Worm (Caenorhabditis elegans) whole organism, early embryonic: ENCODE measurements around the gene M04C3.5.

Experiments used
- B0310.2 ChIP-seq: sonication (generic microtip); optimal IDR thresholded peaks from 2 replicates; lab custom pipeline; 2016; ENCODE audit warnings: mild to moderate bottlenecking, missing genetic modification characterization, missing compliant biosample characterization
- F13C5.2 ChIP-seq: sonication (generic microtip); optimal IDR thresholded peaks from 2 replicates; lab custom pipeline; 2017; ENCODE audit warnings: mild to moderate bottlenecking, missing genetic modification characterization, inconsistent platforms, missing compliant biosample characterization
- aly-1 ChIP-seq: sonication (generic microtip); optimal IDR thresholded peaks from 2 replicates; lab custom pipeline; 2016; ENCODE audit warnings: missing genetic modification characterization, missing compliant biosample characterization
- ama-1 ChIP-seq: fragments of 150-350 bp; optimal IDR thresholded peaks from 2 replicates; lab custom pipeline; 2014
- ceh-13 ChIP-seq: fragments of 200-800 bp; sonication (Bioruptor generic); optimal IDR thresholded peaks from 2 replicates; lab custom pipeline; 2018; ENCODE audit warnings: mild to moderate bottlenecking, missing genetic modification characterization, missing compliant biosample characterization
- ceh-36 ChIP-seq: sonication (generic microtip); optimal IDR thresholded peaks from 2 replicates; lab custom pipeline; 2016; ENCODE audit warnings: missing genetic modification characterization, inconsistent platforms, missing compliant biosample characterization
- ets-7 ChIP-seq: sonication (generic microtip); optimal IDR thresholded peaks from 2 replicates; lab custom pipeline; 2016; ENCODE audit warnings: missing genotype, missing genetic modification characterization, missing compliant biosample characterization
- flt-1 ChIP-seq: fragments of 200-800 bp; sonication (Bioruptor generic); IDR thresholded peaks from 2 replicates; pipeline ENCODE4 v1.3.6; 2022; ENCODE audit warnings: missing genetic modification characterization, missing compliant biosample characterization
- hmbx-1 ChIP-seq: sonication (generic microtip); optimal IDR thresholded peaks from 2 replicates; lab custom pipeline; 2016; ENCODE audit warnings: mild to moderate bottlenecking, missing genetic modification characterization, missing compliant biosample characterization
- hmg-4 ChIP-seq: fragments of 200-800 bp; sonication (Bioruptor generic); optimal IDR thresholded peaks from 2 replicates; lab custom pipeline; 2018; ENCODE audit warnings: mild to moderate bottlenecking, missing genetic modification characterization, missing compliant biosample characterization
- hnd-1 ChIP-seq: sonication (generic microtip); optimal IDR thresholded peaks from 2 replicates; lab custom pipeline; 2016; ENCODE audit warnings: missing genetic modification characterization, missing compliant biosample characterization
- pes-1 ChIP-seq: fragments of 200-800 bp; sonication (Bioruptor generic); IDR thresholded peaks from 2 replicates; pipeline ENCODE4 v1.3.6; 2022; ENCODE audit warnings: missing genetic modification reagents, missing genetic modification characterization, missing compliant biosample characterization
- scrt-1 ChIP-seq: fragments of 200-800 bp; sonication (Bioruptor generic); IDR thresholded peaks from 2 replicates; pipeline ENCODE4 v1.3.6; 2022; ENCODE audit warnings: missing genetic modification characterization, missing compliant biosample characterization
- sea-1 ChIP-seq: fragments of 200-800 bp; sonication (Bioruptor generic); conservative IDR thresholded peaks from 2 replicates; pipeline ENCODE4 v1.3.6; 2022; ENCODE audit warnings: missing genetic modification characterization, missing compliant biosample characterization
- tbx-11 ChIP-seq: fragments of 200-800 bp; sonication (Bioruptor generic); IDR thresholded peaks from 2 replicates; pipeline ENCODE4 v1.3.6; 2022; ENCODE audit warnings: missing genetic modification characterization, missing compliant biosample characterization
- tbx-37 ChIP-seq: fragments of 200-800 bp; sonication (Bioruptor generic); conservative IDR thresholded peaks from 2 replicates; pipeline ENCODE4 v1.3.6; 2022; ENCODE audit warnings: missing genetic modification reagents, missing genetic modification characterization, missing compliant biosample characterization
- tra-4 ChIP-seq: sonication (generic microtip); optimal IDR thresholded peaks from 2 replicates; lab custom pipeline; 2017; ENCODE audit warnings: missing genetic modification characterization, missing compliant biosample characterization

The M04C3.5 gene

ce11 chrV:19410663-19411062, 38.9 kb upstream of the M04C3.5 start, which contains the start of gene C25F9.5:
Gene C25F9.5 (minus strand): TSS chrV:19410857.
- TF ChIP-seq sea-1 (GFP tag; lab: Robert Waterston, UW) (no peak), ceh-13 (no peak), tra-4 (tag; lab: Kevin White, UChicago) (no peak), pes-1 (GFP tag; lab: Robert Waterston, UW) (no peak), ama-1 (lab: Kevin White, UChicago) (no peak), hnd-1 (tag; lab: Kevin White, UChicago) (no peak), aly-1 (tag; lab: Kevin White, UChicago) (no peak), ets-7 (no peak), ceh-36 (tag; lab: Kevin White, UChicago) (no peak), B0310.2 (tag; lab: Kevin White, UChicago) (no peak), flt-1 (no peak), tbx-11 (GFP tag; lab: Robert Waterston, UW) (no peak), hmbx-1 (tag; lab: Kevin White, UChicago) (no peak)

DNA sequence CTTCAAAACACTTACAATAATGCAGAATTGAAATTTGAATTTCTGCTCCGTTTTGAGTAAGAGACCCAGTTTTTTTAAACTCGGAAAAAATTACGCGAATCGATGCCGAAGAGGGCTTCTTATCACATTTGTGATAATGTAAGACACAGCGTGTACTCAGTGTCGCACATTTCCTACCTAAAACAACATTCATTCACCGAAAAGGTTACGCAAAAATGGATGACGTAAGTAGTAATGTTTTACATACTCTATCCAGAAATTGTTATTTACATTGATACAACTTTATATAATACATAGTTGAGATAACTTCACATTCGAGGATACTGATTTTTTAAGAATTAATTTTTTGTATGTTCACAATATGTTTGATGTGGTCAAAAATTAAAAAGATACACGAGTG, 33.1 kb upstream of the M04C3.5 start, which contains the start of the genes C25F9.4 and C25F9.9:
Gene C25F9.4, minus strand, starts transcription at position 101 of the 400 bp plus-strand sequence.
Gene C25F9.9, plus strand, starts transcription at position 137 of the 400 bp plus-strand sequence.
- no peak for TF ChIP-seq tbx-11 (GFP tag; lab: Robert Waterston, UW)
- no peak for TF ChIP-seq ceh-36 (tag; lab: Kevin White, UChicago)
- TF ChIP-seq aly-1 (tag; lab: Kevin White, UChicago) = no peak
- TF ChIP-seq F13C5.2 (tag; lab: Kevin White, UChicago) = no peak
- TF ChIP-seq pes-1 (GFP tag; lab: Robert Waterston, UW) = no peak
- no peak for TF ChIP-seq ets-7
- TF ChIP-seq scrt-1 = no peak
- TF ChIP-seq hmg-4 (GFP tag; lab: Kevin White, UChicago) = no peak
- TF ChIP-seq ceh-13 = no peak
- TF ChIP-seq hnd-1 (tag; lab: Kevin White, UChicago) = no peak
- no peak for TF ChIP-seq tbx-37 (GFP tag; lab: Robert Waterston, UW)
- TF ChIP-seq ama-1 (lab: Kevin White, UChicago) = no peak
- no peak for TF ChIP-seq tra-4 (tag; lab: Kevin White, UChicago)
- TF ChIP-seq flt-1 = no peak
- TF ChIP-seq hmbx-1 (tag; lab: Kevin White, UChicago) = no peak
- TF ChIP-seq sea-1 (GFP tag; lab: Robert Waterston, UW) = no peak
- no peak for TF ChIP-seq B0310.2 (tag; lab: Kevin White, UChicago)

DNA sequence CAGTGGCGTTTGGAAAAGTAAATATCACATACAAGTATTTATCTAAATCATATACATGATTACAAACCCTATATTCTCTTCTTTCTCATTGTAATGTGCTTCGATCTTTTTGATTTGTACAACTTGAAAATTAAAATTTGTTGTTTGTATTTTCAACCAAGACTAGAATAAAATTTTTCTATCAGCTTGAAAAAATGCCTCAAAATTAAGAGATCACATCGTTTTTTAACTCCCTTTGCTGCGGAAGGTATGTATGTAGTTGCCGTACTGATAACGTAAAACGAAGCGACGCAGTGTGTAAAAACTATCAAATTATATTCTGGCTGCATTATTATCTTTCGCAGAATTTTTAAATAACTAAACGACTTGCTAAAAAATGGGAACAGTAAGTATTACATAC, 31.7 kb upstream of the M04C3.5 start, which contains the start of gene C25F9.15:
Gene C25F9.15, plus strand, starts transcription at position 301 of the 400 bp plus-strand sequence.
- TF ChIP-seq tbx-11 (GFP tag; lab: Robert Waterston, UW) (no peak), B0310.2 (tag; lab: Kevin White, UChicago) (no peak), tra-4 (tag; lab: Kevin White, UChicago) (no peak), aly-1 (tag; lab: Kevin White, UChicago) (no peak), pes-1 (GFP tag; lab: Robert Waterston, UW) (no peak), scrt-1 (no peak), hmg-4 (GFP tag; lab: Kevin White, UChicago) (no peak), hnd-1 (tag; lab: Kevin White, UChicago) (no peak), tbx-37 (GFP tag; lab: Robert Waterston, UW) (no peak), ceh-13 (no peak), ama-1 (lab: Kevin White, UChicago) (no peak), ets-7 (no peak)

DNA sequence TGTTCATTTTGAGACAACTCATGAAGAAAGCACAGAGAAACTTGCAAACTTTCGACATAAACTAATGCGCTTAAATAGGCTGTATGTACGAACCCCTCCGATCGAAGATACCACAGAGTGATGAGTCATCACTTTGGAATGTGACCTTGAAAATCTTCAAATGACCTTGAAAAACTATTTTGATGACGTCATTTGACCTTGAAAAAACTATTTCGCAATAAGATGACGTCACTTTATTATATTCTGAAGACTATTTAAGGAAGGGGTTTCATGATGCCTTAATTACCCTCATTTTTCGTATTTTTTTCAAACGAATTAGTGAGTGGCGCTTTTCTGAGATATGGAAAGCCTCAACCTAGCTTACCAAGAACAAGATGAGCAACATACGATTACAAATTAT, 28.4 kb upstream of the M04C3.5 start, which contains the start of gene C25F9.2:
Gene C25F9.2, plus strand, starts transcription at position 341 of the 400 bp plus-strand sequence.
- TF ChIP-seq hmg-4 (GFP tag; lab: Kevin White, UChicago) (no peak), B0310.2 (tag; lab: Kevin White, UChicago) (no peak), F13C5.2 (tag; lab: Kevin White, UChicago) (no peak), ceh-13 (no peak), pes-1 (GFP tag; lab: Robert Waterston, UW) (no peak), scrt-1 (no peak), ceh-36 (tag; lab: Kevin White, UChicago) (no peak), tbx-11 (GFP tag; lab: Robert Waterston, UW) (no peak), ama-1 (lab: Kevin White, UChicago) (no peak), tbx-37 (GFP tag; lab: Robert Waterston, UW) (no peak), hmbx-1 (tag; lab: Kevin White, UChicago) (no peak), aly-1 (tag; lab: Kevin White, UChicago) (no peak), sea-1 (GFP tag; lab: Robert Waterston, UW) (no peak)

ce11 chrV:19428097-19428496, 21.4 kb upstream of the M04C3.5 start:
- no peak for TF ChIP-seq F13C5.2 (tag; lab: Kevin White, UChicago)

DNA sequence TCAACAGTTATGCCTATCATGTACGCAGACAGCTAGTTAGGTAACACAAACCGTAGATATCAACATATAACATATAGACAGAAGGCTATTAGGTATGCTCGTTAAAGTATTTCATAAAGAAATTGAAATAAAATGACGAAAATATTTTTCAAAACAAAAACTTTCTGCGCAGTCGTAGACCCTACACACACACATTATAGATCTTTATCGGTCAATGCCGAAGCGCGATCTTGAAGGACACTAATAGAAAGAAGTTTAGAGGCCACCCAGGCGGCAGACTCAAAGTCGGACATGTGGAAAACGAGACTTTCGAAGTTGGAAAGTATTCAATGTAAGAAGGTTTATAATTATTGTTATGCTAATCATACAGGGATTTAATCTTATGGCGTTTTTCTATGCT, 20.6 kb upstream of the M04C3.5 start:
- TF ChIP-seq flt-1 (no peak), scrt-1 (no peak), aly-1 (tag; lab: Kevin White, UChicago) (no peak), F13C5.2 (tag; lab: Kevin White, UChicago) (no peak), tbx-37 (GFP tag; lab: Robert Waterston, UW) (no peak), tbx-11 (GFP tag; lab: Robert Waterston, UW) (no peak), tra-4 (tag; lab: Kevin White, UChicago) (no peak), B0310.2 (tag; lab: Kevin White, UChicago) (no peak), hmg-4 (GFP tag; lab: Kevin White, UChicago) (no peak), ceh-13 (no peak), hmbx-1 (tag; lab: Kevin White, UChicago) (no peak), ets-7 (no peak), sea-1 (GFP tag; lab: Robert Waterston, UW) (no peak), ceh-36 (tag; lab: Kevin White, UChicago) (no peak)

- no peak for TF ChIP-seq ceh-36 (tag; lab: Kevin White, UChicago)
- TF ChIP-seq ceh-13 = no peak
- no peak for TF ChIP-seq ets-7
- no peak for TF ChIP-seq hmbx-1 (tag; lab: Kevin White, UChicago)
- TF ChIP-seq scrt-1 = no peak
- no peak for TF ChIP-seq pes-1 (GFP tag; lab: Robert Waterston, UW)
- TF ChIP-seq hmg-4 (GFP tag; lab: Kevin White, UChicago) = no peak
- TF ChIP-seq ama-1 (lab: Kevin White, UChicago) = no peak
- TF ChIP-seq B0310.2 (tag; lab: Kevin White, UChicago) = no peak
- no peak for TF ChIP-seq F13C5.2 (tag; lab: Kevin White, UChicago)
- TF ChIP-seq sea-1 (GFP tag; lab: Robert Waterston, UW) = no peak
- no peak for TF ChIP-seq tra-4 (tag; lab: Kevin White, UChicago)
- no peak for TF ChIP-seq tbx-37 (GFP tag; lab: Robert Waterston, UW)
- no peak for TF ChIP-seq tbx-11 (GFP tag; lab: Robert Waterston, UW)
- no peak for TF ChIP-seq aly-1 (tag; lab: Kevin White, UChicago)
These were observed 19.9 kb upstream of the M04C3.5 start for ce11 chrV:19429605-19430004.
